Fruit fly (Drosophila melanogaster) whole organism, embryonic: ENCODE data around the gene ALiX.

ENCODE experiments used
- CG12299 ChIP-seq: fragments of 200-800 bp; sonication (Bioruptor generic); optimal IDR thresholded peaks from 2 replicates; lab custom pipeline; 2018; ENCODE audit warnings: missing biosample characterization, mild to moderate bottlenecking, missing genetic modification characterization
- CG13296 ChIP-seq: fragments of 200-800 bp; sonication (Bioruptor generic); optimal IDR thresholded peaks from 3 replicates; lab custom pipeline; 2018; ENCODE audit warnings: missing biosample characterization, mild to moderate bottlenecking, missing genetic modification characterization
- CG13624 ChIP-seq: fragments of 200-800 bp; sonication (Bioruptor generic); optimal IDR thresholded peaks from 2 replicates; lab custom pipeline; 2016; ENCODE audit warnings: missing biosample characterization, missing genetic modification characterization
- CG14860 ChIP-seq: fragments of 200-800 bp; sonication (Bioruptor generic); IDR thresholded peaks from 3 replicates; pipeline ENCODE4 v1.3.6; 2022; ENCODE audit warnings: missing biosample characterization, missing genetic modification characterization; ENCODE audit not compliant: partially characterized antibody
- CG15073 ChIP-seq: fragments of 200-800 bp; sonication (Bioruptor generic); optimal IDR thresholded peaks from 2 replicates; lab custom pipeline; 2016; ENCODE audit warnings: missing biosample characterization, missing genetic modification characterization
- CG15696 ChIP-seq: fragments of 200-800 bp; sonication (Bioruptor generic); optimal IDR thresholded peaks from 2 replicates; lab custom pipeline; 2019; ENCODE audit warnings: missing biosample characterization, mild to moderate bottlenecking, missing genetic modification characterization, moderate library complexity
- CG17802 ChIP-seq: fragments of 200-800 bp; sonication (Bioruptor generic); optimal IDR thresholded peaks from 2 replicates; lab custom pipeline; 2018; ENCODE audit warnings: missing biosample characterization, mild to moderate bottlenecking, missing genetic modification characterization, moderate library complexity
- CG18619 ChIP-seq: fragments of 200-800 bp; sonication (Bioruptor generic); optimal IDR thresholded peaks from 3 replicates; lab custom pipeline; 2017; ENCODE audit warnings: missing biosample characterization, mild to moderate bottlenecking, missing genetic modification characterization
- CG2889 ChIP-seq: fragments of 200-800 bp; sonication (Bioruptor generic); IDR thresholded peaks from 3 replicates; pipeline ENCODE4 v1.3.6; 2022; ENCODE audit warnings: missing biosample characterization, missing genetic modification characterization
- CG34224 ChIP-seq: fragments of 200-800 bp; sonication (Bioruptor generic); IDR thresholded peaks from 3 replicates; pipeline ENCODE4 v1.3.6; 2022; ENCODE audit warnings: missing biosample characterization, missing genetic modification characterization; ENCODE audit not compliant: partially characterized antibody
- CG3995 ChIP-seq: fragments of 200-800 bp; sonication (Bioruptor generic); optimal IDR thresholded peaks from 3 replicates; lab custom pipeline; 2016; ENCODE audit warnings: missing biosample characterization, missing genetic modification characterization
- CG6765 ChIP-seq: fragments of 200-800 bp; sonication (Bioruptor generic); optimal IDR thresholded peaks from 3 replicates; lab custom pipeline; 2017; ENCODE audit warnings: missing biosample characterization, mild to moderate bottlenecking, missing genetic modification characterization
- CG7357 ChIP-seq: fragments of 200-800 bp; sonication (Bioruptor generic); IDR thresholded peaks from 3 replicates; pipeline ENCODE4 v1.3.6; 2022; ENCODE audit warnings: missing biosample characterization, missing genetic modification characterization
- CG7928 ChIP-seq: fragments of 200-800 bp; sonication (Bioruptor generic); optimal IDR thresholded peaks from 2 replicates; lab custom pipeline; 2017; ENCODE audit warnings: missing biosample characterization, mild to moderate bottlenecking, missing genetic modification characterization
- CG8359 ChIP-seq: fragments of 200-800 bp; sonication (Bioruptor generic); optimal IDR thresholded peaks from 2 replicates; lab custom pipeline; 2017; ENCODE audit warnings: missing biosample characterization, mild to moderate bottlenecking, missing genetic modification characterization, borderline replicate concordance
- CG9609 ChIP-seq: fragments of 200-800 bp; sonication (Bioruptor generic); optimal IDR thresholded peaks from 3 replicates; lab custom pipeline; 2016; ENCODE audit warnings: missing biosample characterization, missing genetic modification characterization
- CG9932 ChIP-seq: fragments of 200-800 bp; sonication (Bioruptor generic); IDR thresholded peaks from 2 replicates; pipeline ENCODE4 v1.3.6; 2022; ENCODE audit warnings: missing biosample characterization, missing genetic modification characterization
- Dfd ChIP-seq, 2 experiments: fragments of >200 bp; optimal IDR thresholded peaks; 2 replicates each; lab custom pipeline; 2017; ENCODE audit warnings: missing biosample characterization in 2 of 2, missing genetic modification characterization in 2 of 2
- Drgx ChIP-seq: fragments of 200-800 bp; sonication (Bioruptor generic); IDR thresholded peaks from 2 replicates; pipeline ENCODE4 v1.3.6; 2022; ENCODE audit warnings: missing biosample characterization, missing genetic modification characterization
- E2f2 ChIP-seq: fragments of 200-800 bp; sonication (Bioruptor generic); IDR thresholded peaks from 2 replicates; pipeline ENCODE4 v1.3.6; 2022; ENCODE audit warnings: missing biosample characterization, missing genetic modification characterization
- H2.0 ChIP-seq: fragments of 200-800 bp; sonication (Bioruptor generic); IDR thresholded peaks from 2 replicates; pipeline ENCODE4 v1.3.6; 2022; ENCODE audit warnings: missing biosample characterization, missing genetic modification characterization
- Hand ChIP-seq: fragments of 200-800 bp; sonication (Bioruptor generic); optimal IDR thresholded peaks from 2 replicates; lab custom pipeline; 2017; ENCODE audit warnings: mild to moderate bottlenecking, missing biosample characterization, missing genetic modification reagents, missing genetic modification characterization
- Hmr ChIP-seq: fragments of 200-800 bp; sonication (Bioruptor generic); optimal IDR thresholded peaks from 3 replicates; lab custom pipeline; 2017; ENCODE audit warnings: mild to moderate bottlenecking, missing biosample characterization, missing genetic modification reagents, missing genetic modification characterization
- Hr3 ChIP-seq: fragments of 200-800 bp; sonication (Bioruptor generic); optimal IDR thresholded peaks from 3 replicates; lab custom pipeline; 2016; ENCODE audit warnings: missing biosample characterization, missing genetic modification characterization
- Hr78 ChIP-seq, 2 experiments: fragments of 200-800 bp in 1 of 2; fragments of >200 bp in 1 of 2; sonication (Bioruptor generic) in 1 of 2; optimal IDR thresholded peaks; 2 replicates each; lab custom pipeline; 2017 to 2019; ENCODE audit warnings: missing biosample characterization in 2 of 2, missing genetic modification characterization in 2 of 2, mild to moderate bottlenecking in 1 of 2, moderate library complexity in 1 of 2
- Hsf ChIP-seq: fragments of 200-800 bp; sonication (Bioruptor generic); optimal IDR thresholded peaks from 3 replicates; lab custom pipeline; 2016; ENCODE audit warnings: missing biosample characterization, missing genetic modification characterization
- MESR4 ChIP-seq: fragments of 200-800 bp; sonication (Bioruptor generic); optimal IDR thresholded peaks from 2 replicates; lab custom pipeline; 2018; ENCODE audit warnings: missing biosample characterization, mild to moderate bottlenecking, missing genetic modification characterization, moderate library complexity
- Oli ChIP-seq: fragments of 200-800 bp; sonication (Bioruptor generic); optimal IDR thresholded peaks from 2 replicates; lab custom pipeline; 2018; ENCODE audit warnings: missing biosample characterization, mild to moderate bottlenecking, missing genetic modification characterization, moderate library complexity
- TFAM ChIP-seq: fragments of 200-800 bp; sonication (Bioruptor generic); optimal IDR thresholded peaks from 2 replicates; lab custom pipeline; 2017; ENCODE audit warnings: missing biosample characterization, missing genetic modification characterization, inconsistent platforms
- Trl ChIP-seq, 3 experiments: fragments of >200 bp in 2 of 3; fragments of 200-800 bp in 1 of 3; sonication (Bioruptor generic) in 1 of 3; optimal IDR thresholded peaks; 2 replicates in 1 of 3; 3 replicates in 2 of 3; lab custom pipeline; 2016 to 2017; ENCODE audit warnings: missing biosample characterization in 1 of 3, missing genetic modification characterization in 1 of 3
- amos ChIP-seq: fragments of 200-800 bp; sonication (Bioruptor generic); IDR thresholded peaks from 2 replicates; pipeline ENCODE4 v1.3.6; 2022; ENCODE audit warnings: missing biosample characterization, missing genetic modification characterization; ENCODE audit not compliant: partially characterized antibody
- bigmax ChIP-seq: fragments of 200-800 bp; sonication (Bioruptor generic); optimal IDR thresholded peaks from 2 replicates; lab custom pipeline; 2018; ENCODE audit warnings: missing biosample characterization, mild to moderate bottlenecking, missing genetic modification characterization
- dmrt11E ChIP-seq: fragments of 200-800 bp; sonication (Bioruptor generic); optimal IDR thresholded peaks from 3 replicates; lab custom pipeline; 2018; ENCODE audit warnings: missing biosample characterization, mild to moderate bottlenecking, missing genetic modification characterization, moderate library complexity
- gcm ChIP-seq: fragments of 200-800 bp; sonication (Bioruptor generic); optimal IDR thresholded peaks from 2 replicates; lab custom pipeline; 2019; ENCODE audit warnings: missing biosample characterization, mild to moderate bottlenecking, missing genetic modification characterization, moderate library complexity
- gem ChIP-seq: fragments of 200-800 bp; sonication (Bioruptor generic); optimal IDR thresholded peaks from 2 replicates; lab custom pipeline; 2019; ENCODE audit warnings: missing biosample characterization, mild to moderate bottlenecking, missing genetic modification characterization, moderate library complexity
- gfzf ChIP-seq: fragments of 200-800 bp; sonication (Bioruptor generic); optimal IDR thresholded peaks from 2 replicates; lab custom pipeline; 2016; ENCODE audit warnings: missing biosample characterization, mild to moderate bottlenecking, missing genetic modification characterization, moderate library complexity
- hkb ChIP-seq, 2 experiments: fragments of 200-800 bp in 1 of 2; fragments of >200 bp in 1 of 2; sonication (Bioruptor generic) in 1 of 2; IDR thresholded peaks in 1 of 2; optimal IDR thresholded peaks in 1 of 2; 2 replicates each; pipeline versions ENCODE4 v1.3.6 to Lab custom; 2017 to 2022; ENCODE audit warnings: missing biosample characterization in 1 of 2, missing genetic modification characterization in 1 of 2
- hth ChIP-seq: fragments of >200 bp; optimal IDR thresholded peaks from 2 replicates; lab custom pipeline; 2017; ENCODE audit warnings: inconsistent platforms
- kah ChIP-seq: fragments of 200-800 bp; sonication (Bioruptor generic); optimal IDR thresholded peaks from 2 replicates; lab custom pipeline; 2018; ENCODE audit warnings: missing biosample characterization, mild to moderate bottlenecking, missing genetic modification characterization
- org-1 ChIP-seq: fragments of 200-800 bp; sonication (Bioruptor generic); optimal IDR thresholded peaks from 2 replicates; lab custom pipeline; 2017; ENCODE audit warnings: missing biosample characterization, missing genetic modification characterization
- rib ChIP-seq: fragments of 200-800 bp; sonication (Bioruptor generic); IDR thresholded peaks from 2 replicates; pipeline ENCODE4 v1.3.6; 2022; ENCODE audit warnings: missing biosample characterization, missing genetic modification characterization
- scrt ChIP-seq: fragments of 200-800 bp; sonication (Bioruptor generic); optimal IDR thresholded peaks from 2 replicates; lab custom pipeline; 2018; ENCODE audit warnings: missing biosample characterization, mild to moderate bottlenecking, missing genetic modification characterization, moderate library complexity
- slbo ChIP-seq: fragments of 200-800 bp; sonication (Bioruptor generic); IDR thresholded peaks from 2 replicates; pipeline ENCODE4 v1.3.6; 2022; ENCODE audit warnings: missing biosample characterization, missing genetic modification characterization
- sr ChIP-seq: fragments of 200-800 bp; sonication (Bioruptor generic); IDR thresholded peaks from 3 replicates; pipeline ENCODE4 v1.3.6; 2022; ENCODE audit warnings: missing biosample characterization, missing genetic modification characterization
- tgo ChIP-seq: fragments of 200-800 bp; sonication (Bioruptor generic); IDR thresholded peaks from 3 replicates; pipeline ENCODE4 v1.3.6; 2022; ENCODE audit warnings: missing biosample characterization, missing genetic modification characterization
- tll ChIP-seq, 2 experiments: fragments of 200-800 bp in 1 of 2; fragments of >200 bp in 1 of 2; sonication (Bioruptor generic) in 1 of 2; optimal IDR thresholded peaks; 2 replicates each; lab custom pipeline; 2017 to 2019; ENCODE audit warnings: missing biosample characterization in 2 of 2, missing genetic modification characterization in 2 of 2, mild to moderate bottlenecking in 1 of 2, moderate library complexity in 1 of 2
- toy ChIP-seq: fragments of 200-800 bp; sonication (Bioruptor generic); IDR thresholded peaks from 2 replicates; pipeline ENCODE4 v1.3.6; 2022; ENCODE audit warnings: missing biosample characterization, missing genetic modification characterization
- twi ChIP-seq: fragments of 200-800 bp; optimal IDR thresholded peaks from 2 replicates; lab custom pipeline; 2019; ENCODE audit warnings: missing biosample characterization, mild to moderate bottlenecking, missing genetic modification characterization, moderate library complexity
- unc-4 ChIP-seq: fragments of 200-800 bp; sonication (Bioruptor generic); IDR thresholded peaks from 2 replicates; pipeline ENCODE4 v1.3.6; 2022; ENCODE audit warnings: missing biosample characterization, missing genetic modification characterization; ENCODE audit not compliant: partially characterized antibody

Gene ALiX

dm6 chr3R:27679019-27679418 lies 20.9 kb downstream of the ALiX start, which contains the start of gene CG12883 (continued):
- TF ChIP-seq E2f2 (peak; percentile 90), Hand (GFP tag; lab: Kevin White, UChicago) (no peak), TFAM (no peak), dmrt11E (tag; lab: Kevin White, UChicago) (no peak), CG18619 (GFP tag; lab: Kevin White, UChicago) (no peak), tgo (GFP tag; lab: Robert Waterston, UW) (no peak), Dfd (GFP tag; optimal IDR thresholded peaks at IDR 0.05; lab: Kevin White, UChicago) (no peak), CG7928 (GFP tag; lab: Kevin White, UChicago) (no peak), toy (no peak), gcm (GFP tag; lab: Kevin White, UChicago) (no peak), Hsf (GFP tag; lab: Kevin White, UChicago) (no peak), Oli (no peak), CG17802 (no peak), CG9609 (GFP tag; lab: Kevin White, UChicago) (no peak), MESR4 (peak; percentile 46), Hr3 (GFP tag; lab: Kevin White, UChicago) (no peak), unc-4 (GFP tag; lab: Robert Waterston, UW) (0 out of 2 replicates have a peak, but pooled peaks have one; percentile 33), CG7357 (no peak), Drgx (GFP tag; lab: Robert Waterston, UW) (no peak), CG12299 (no peak), Hr78 (GFP tag; optimal IDR thresholded peaks at IDR 0.05; lab: Kevin White, UChicago) (no peak), twi (tag; lab: Kevin White, UChicago) (no peak), sr (GFP tag; lab: Robert Waterston, UW) (no peak), org-1 (no peak), CG8359 (GFP tag; lab: Kevin White, UChicago) (no peak), kah (GFP tag; lab: Kevin White, UChicago) (no peak), amos (GFP tag; lab: Robert Waterston, UW) (no peak; the same call in 1 of the 2 replicates), CG15073 (GFP tag; lab: Kevin White, UChicago) (no peak)

- peak; percentile 72 for TF ChIP-seq CG34224 (GFP tag; lab: Robert Waterston, UW)
- TF ChIP-seq hkb (optimal IDR thresholded peaks at IDR 0.05; lab: Kevin White, UChicago), result peak; percentile 52
- peak; percentile 46; the same call in 1 of the 2 replicates for TF ChIP-seq hkb (GFP tag; IDR thresholded peaks at IDR 0.05; lab: Robert Waterston, UW)
- TF ChIP-seq rib (GFP tag; lab: Robert Waterston, UW), result no peak
- peak; percentile 37 for TF ChIP-seq gfzf (GFP tag; lab: Kevin White, UChicago)
- no peak for TF ChIP-seq gem
- TF ChIP-seq CG13624 (GFP tag; lab: Kevin White, UChicago), result no peak
- no peak for TF ChIP-seq H2.0
- TF ChIP-seq Hand (GFP tag; lab: Kevin White, UChicago), result no peak
- TF ChIP-seq CG6765, result no peak
- no peak for TF ChIP-seq CG13296 (GFP tag; lab: Kevin White, UChicago)
- TF ChIP-seq CG14860 (GFP tag; lab: Robert Waterston, UW), result peak; percentile 63; the same call in 2 of the 3 replicates
- no peak for TF ChIP-seq tll (GFP tag; optimal IDR thresholded peaks at IDR 0.05; lab: Kevin White, UChicago)
- no peak for TF ChIP-seq scrt (GFP tag; lab: Kevin White, UChicago)
- TF ChIP-seq CG2889 (GFP tag; lab: Robert Waterston, UW), result no peak
- no peak for TF ChIP-seq bigmax (GFP tag; lab: Kevin White, UChicago)
- peak; percentile 62 for TF ChIP-seq CG9932 (GFP tag; lab: Robert Waterston, UW)
- peak; percentile 61 for TF ChIP-seq Hmr (GFP tag; lab: Kevin White, UChicago)
- TF ChIP-seq amos (GFP tag; lab: Robert Waterston, UW), result peak; percentile 64
- peak; percentile 59 for TF ChIP-seq MESR4
- TF ChIP-seq hth (lab: Kevin White, UChicago), result no peak
- peak; percentile 55 for TF ChIP-seq slbo (GFP tag; lab: Robert Waterston, UW)
- TF ChIP-seq Trl (optimal IDR thresholded peaks at IDR 0.05; lab: Kevin White, UChicago), result peak in 1 of 2 experiments; percentile 8
- TF ChIP-seq Trl (GFP tag; optimal IDR thresholded peaks at IDR 0.05; lab: Kevin White, UChicago), result peak; percentile 3
- peak; percentile 67 for TF ChIP-seq CG3995 (GFP tag; lab: Kevin White, UChicago)
- TF ChIP-seq CG15696 (tag; lab: Kevin White, UChicago), result no peak
Observed at dm6 chr3R:27677174-27677726, 22.7 kb downstream of the ALiX start, which contains the start of gene Hsdl2. Gene Hsdl2 (plus strand): TSS chr3R:27677522.
